Worm (Caenorhabditis elegans) whole organism, mixed stage, embryonic: Measurements from ENCODE around the gene fbxa-182.

ENCODE experiments used
- blmp-1 ChIP-seq: fragments of 150-350 bp; optimal IDR thresholded peaks from 2 replicates; lab custom pipeline; 2014; ENCODE audit warnings: missing biosample characterization, missing genetic modification characterization
- hlh-1 ChIP-seq: fragments of 150-350 bp; optimal IDR thresholded peaks from 2 replicates; lab custom pipeline; 2014; ENCODE audit warnings: missing biosample characterization, missing genetic modification reagents, missing genetic modification characterization

DNA sequence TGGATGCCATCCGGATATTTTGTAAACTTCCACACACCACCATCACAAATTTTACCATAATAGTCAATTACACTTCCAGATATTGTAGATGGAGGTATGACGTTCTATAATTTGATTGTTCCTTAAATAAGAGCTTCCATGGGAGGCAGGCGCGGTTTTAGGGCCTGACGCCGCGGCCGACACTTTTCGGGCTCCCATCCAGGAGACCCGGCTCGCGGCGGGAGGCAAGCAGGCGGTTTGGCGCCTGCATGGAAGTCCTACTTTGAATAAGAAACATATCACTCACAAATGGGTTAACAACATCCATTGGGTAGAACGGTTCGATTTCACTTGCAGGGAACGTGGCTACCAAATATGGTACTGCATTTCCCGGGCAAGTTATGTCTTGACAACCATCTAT is 32.9 kb downstream of the fbxa-182 start:
- TF ChIP-seq blmp-1: no peak
- no peak for TF ChIP-seq hlh-1
